Worm (Caenorhabditis elegans) whole organism, young adult: ENCODE data around the gene irld-24.

Source experiments
- B0019.2 ChIP-seq: fragments of 200-800 bp; sonication (Bioruptor generic); conservative IDR thresholded peaks from 2 replicates; pipeline ENCODE4 v1.3.6; 2022; ENCODE audit warnings: missing genetic modification reagents, missing genetic modification characterization, missing compliant biosample characterization
- C17E4.6 ChIP-seq: fragments of 200-800 bp; sonication (Bioruptor generic); IDR thresholded peaks from 2 replicates; pipeline ENCODE4 v1.3.6; 2022; ENCODE audit warnings: missing genetic modification reagents, missing genetic modification characterization, missing compliant biosample characterization
- K12H6.12 ChIP-seq: fragments of 200-800 bp; sonication (Bioruptor generic); optimal IDR thresholded peaks from 2 replicates; lab custom pipeline; 2018; ENCODE audit warnings: mild to moderate bottlenecking, missing genetic modification characterization, missing compliant biosample characterization
- Y56A3A.18 ChIP-seq: fragments of 200-800 bp; sonication (Bioruptor generic); IDR thresholded peaks from 2 replicates; pipeline ENCODE4 v1.3.6; 2022; ENCODE audit warnings: missing genetic modification reagents, missing genetic modification characterization, missing compliant biosample characterization
- Y67H2A.10 ChIP-seq: fragments of 200-800 bp; sonication (Bioruptor generic); conservative IDR thresholded peaks from 2 replicates; pipeline ENCODE4 v1.3.6; 2022; ENCODE audit warnings: missing genetic modification reagents, missing genetic modification characterization, missing compliant biosample characterization
- ZK185.1 ChIP-seq: sonication (generic microtip); optimal IDR thresholded peaks from 2 replicates; lab custom pipeline; 2016; ENCODE audit warnings: mild to moderate bottlenecking, missing genetic modification characterization, missing compliant biosample characterization; ENCODE audit not compliant: poor library complexity, severe bottlenecking
- cebp-1 ChIP-seq, 2 experiments: fragments of 200-800 bp in 1 of 2; sonication (Bioruptor generic) in 1 of 2; sonication (generic microtip) in 1 of 2; IDR thresholded peaks in 1 of 2; optimal IDR thresholded peaks in 1 of 2; 2 replicates each; pipeline versions ENCODE4 v1.3.6 to Lab custom; 2017 to 2022; ENCODE audit warnings: missing compliant biosample characterization in 2 of 2, missing genetic modification characterization in 2 of 2, mild to moderate bottlenecking in 1 of 2, missing genetic modification reagents in 1 of 2, moderate library complexity in 1 of 2
- ceh-79 ChIP-seq: sonication (generic microtip); optimal IDR thresholded peaks from 2 replicates; lab custom pipeline; 2017; ENCODE audit warnings: mild to moderate bottlenecking, missing genetic modification characterization, missing compliant biosample characterization
- chd-7 ChIP-seq: sonication (generic microtip); optimal IDR thresholded peaks from 2 replicates; lab custom pipeline; 2016; ENCODE audit warnings: mild to moderate bottlenecking, missing genetic modification characterization, moderate library complexity, missing compliant biosample characterization
- efl-1 ChIP-seq: fragments of 150-350 bp; optimal IDR thresholded peaks from 2 replicates; lab custom pipeline; 2014; ENCODE audit warnings: missing biosample characterization, missing genetic modification reagents, missing genetic modification characterization
- egl-18 ChIP-seq: fragments of 200-800 bp; sonication (Bioruptor generic); IDR thresholded peaks from 2 replicates; pipeline ENCODE4 v1.3.6; 2022; ENCODE audit warnings: missing genetic modification reagents, missing genetic modification characterization, missing compliant biosample characterization
- fkh-3 ChIP-seq: sonication (generic microtip); optimal IDR thresholded peaks from 2 replicates; lab custom pipeline; 2016; ENCODE audit warnings: mild to moderate bottlenecking, missing genetic modification characterization, missing compliant biosample characterization
- hlh-26 ChIP-seq: fragments of 200-800 bp; sonication (Bioruptor generic); conservative IDR thresholded peaks from 2 replicates; pipeline ENCODE4 v1.3.6; 2022; ENCODE audit warnings: missing genetic modification reagents, missing genetic modification characterization, missing compliant biosample characterization
- lag-1 ChIP-seq: fragments of 200-800 bp; sonication (Bioruptor generic); IDR thresholded peaks from 2 replicates; pipeline ENCODE4 v1.3.6; 2022; ENCODE audit warnings: missing genetic modification reagents, missing genetic modification characterization, missing compliant biosample characterization
- let-607 ChIP-seq, 2 experiments: fragments of 200-800 bp in 1 of 2; sonication (Bioruptor generic) in 1 of 2; sonication (generic microtip) in 1 of 2; optimal IDR thresholded peaks; 2 replicates each; lab custom pipeline; 2016 to 2018; ENCODE audit warnings: mild to moderate bottlenecking in 2 of 2, missing compliant biosample characterization in 2 of 2, missing genetic modification characterization in 2 of 2, moderate library complexity in 2 of 2, missing genotype in 1 of 2
- lin-35 ChIP-seq, 3 experiments: fragments of 150-350 bp in 2 of 3; sonication (generic microtip) in 1 of 3; optimal IDR thresholded peaks; 2 replicates each; lab custom pipeline; 2014 to 2018; ENCODE audit warnings: missing biosample characterization in 3 of 3, missing genetic modification characterization in 3 of 3, missing genetic modification reagents in 3 of 3
- lin-40 ChIP-seq: sonication (generic microtip); optimal IDR thresholded peaks from 2 replicates; lab custom pipeline; 2016; ENCODE audit warnings: missing genetic modification characterization, mild to moderate bottlenecking, missing compliant biosample characterization, missing genotype, missing genetic modification reagents
- lsy-27 ChIP-seq: sonication (generic microtip); optimal IDR thresholded peaks from 2 replicates; lab custom pipeline; 2017; ENCODE audit warnings: missing genetic modification characterization, mild to moderate bottlenecking, missing compliant biosample characterization, antibody characterized with exemption, missing genotype, borderline replicate concordance; ENCODE audit not compliant: insufficient read depth
- madf-8 ChIP-seq: fragments of 200-800 bp; sonication (Bioruptor generic); conservative IDR thresholded peaks from 2 replicates; pipeline ENCODE4 v1.3.6; 2022; ENCODE audit warnings: missing genetic modification reagents, missing genetic modification characterization, missing compliant biosample characterization
- nhr-80 ChIP-seq: sonication (generic microtip); optimal IDR thresholded peaks from 2 replicates; lab custom pipeline; 2016; ENCODE audit warnings: missing genetic modification characterization, missing compliant biosample characterization
- pbrm-1 ChIP-seq: fragments of 200-800 bp; sonication (Bioruptor generic); IDR thresholded peaks from 2 replicates; pipeline ENCODE4 v1.3.6; 2022; ENCODE audit warnings: missing genetic modification reagents, missing genetic modification characterization, missing compliant biosample characterization
- rcor-1 ChIP-seq: fragments of 200-800 bp; sonication (Bioruptor generic); IDR thresholded peaks from 2 replicates; pipeline ENCODE4 v1.3.6; 2022; ENCODE audit warnings: missing genetic modification reagents, missing genetic modification characterization, missing compliant biosample characterization
- sdz-38 ChIP-seq: sonication (generic microtip); optimal IDR thresholded peaks from 2 replicates; lab custom pipeline; 2016; ENCODE audit warnings: missing genotype, missing genetic modification characterization, missing compliant biosample characterization
- snpc-1.3 ChIP-seq: sonication (generic microtip); optimal IDR thresholded peaks from 2 replicates; lab custom pipeline; 2017; ENCODE audit warnings: missing genetic modification characterization, mild to moderate bottlenecking, missing compliant biosample characterization, antibody characterized with exemption, moderate library complexity, missing genotype, missing genetic modification reagents; ENCODE audit not compliant: insufficient read depth
- snpc-4 ChIP-seq, 5 experiments: fragments of 150-350 bp in 1 of 5; sonication (generic microtip) in 4 of 5; optimal IDR thresholded peaks; 2 replicates each; lab custom pipeline; 2014 to 2018; ENCODE audit warnings: missing genetic modification characterization in 5 of 5, missing biosample characterization in 3 of 5, antibody characterized with exemption in 2 of 5, mild to moderate bottlenecking in 2 of 5, missing compliant biosample characterization in 2 of 5, missing genotype in 2 of 5, moderate library complexity in 2 of 5, missing genetic modification reagents in 1 of 5
- somi-1 ChIP-seq: fragments of 200-800 bp; sonication (Bioruptor generic); optimal IDR thresholded peaks from 2 replicates; lab custom pipeline; 2018; ENCODE audit warnings: mild to moderate bottlenecking, missing genetic modification characterization, missing compliant biosample characterization
- zfh-2 ChIP-seq: fragments of 200-800 bp; sonication (Bioruptor generic); conservative IDR thresholded peaks from 2 replicates; pipeline ENCODE4 v1.3.6; 2022; ENCODE audit warnings: missing genetic modification reagents, missing genetic modification characterization, missing compliant biosample characterization

Gene irld-24

ce11 chrX:13973086-13973485, 13.3 kb upstream of the irld-24 start (continued):
- TF ChIP-seq rcor-1 (GFP tag; lab: Robert Waterston, UW): peak; percentile 58

ce11 chrX:13973769-13974168, 12.6 kb upstream of the irld-24 start:
- TF ChIP-seq lag-1 (no peak), nhr-80 (tag; lab: Kevin White, UChicago) (peak; percentile 33), zfh-2 (GFP tag; lab: Robert Waterston, UW) (no peak), hlh-26 (no peak), cebp-1 (GFP tag; IDR thresholded peaks at IDR 0.05; lab: Robert Waterston, UW) (no peak), cebp-1 (tag; optimal IDR thresholded peaks at IDR 0.05; lab: Kevin White, UChicago) (peak; percentile 32), efl-1 (no peak), Y56A3A.18 (GFP tag; lab: Robert Waterston, UW) (no peak), K12H6.12 (peak; percentile 18), fkh-3 (tag; lab: Kevin White, UChicago) (no peak), sdz-38 (tag; lab: Kevin White, UChicago) (no peak)

ce11 chrX:13974448-13975071, 11.8 kb upstream of the irld-24 start:
- TF ChIP-seq somi-1 (peak; percentile 1), B0019.2 (no peak), chd-7 (tag; lab: Kevin White, UChicago) (no peak), egl-18 (no peak), snpc-4 (GFP tag; optimal IDR thresholded peaks at IDR 0.05; lab: Kevin White, UChicago) (no peak), snpc-4 (tag; optimal IDR thresholded peaks at IDR 0.05; lab: Kevin White, UChicago) (no peak), madf-8 (GFP tag; lab: Robert Waterston, UW) (no peak), lin-40 (tag; lab: Kevin White, UChicago) (peak; percentile 10), ceh-79 (tag; lab: Kevin White, UChicago) (no peak), ZK185.1 (tag; lab: Kevin White, UChicago) (no peak), pbrm-1 (no peak), lsy-27 (tag; lab: Kevin White, UChicago) (no peak), Y56A3A.18 (GFP tag; lab: Robert Waterston, UW) (no peak), Y67H2A.10 (GFP tag; lab: Robert Waterston, UW) (no peak), let-607 (tag; optimal IDR thresholded peaks at IDR 0.05; lab: Kevin White, UChicago) (no peak), snpc-1.3 (tag; lab: Kevin White, UChicago) (no peak), nhr-80 (tag; lab: Kevin White, UChicago) (peak; percentile 28)

ce11 chrX:13975314-13975713, 11.1 kb upstream of the irld-24 start, which contains the start of gene F48F7.5:
Gene F48F7.5 (plus strand): TSS chrX:13975653.
- no peak for TF ChIP-seq cebp-1 (GFP tag; IDR thresholded peaks at IDR 0.05; lab: Robert Waterston, UW)
- TF ChIP-seq cebp-1 (tag; optimal IDR thresholded peaks at IDR 0.05; lab: Kevin White, UChicago): peak; percentile 13
- TF ChIP-seq K12H6.12: peak; percentile 12
- TF ChIP-seq nhr-80 (tag; lab: Kevin White, UChicago): no peak
- peak in 1 of 3 experiments; percentile 17 for TF ChIP-seq lin-35 (GFP tag; optimal IDR thresholded peaks at IDR 0.05; lab: Kevin White, UChicago)
- TF ChIP-seq C17E4.6 (GFP tag; lab: Robert Waterston, UW): no peak
- no peak for TF ChIP-seq rcor-1 (GFP tag; lab: Robert Waterston, UW)
